Worm (Caenorhabditis elegans): ENCODE measurements around the gene C30H6.8.
A peak's percentile ranks its signal among the peaks of the same experiment; 100 is the strongest.

The C30H6.8 gene

ce11 chrIV:17342179-17342578 lies 40.0 kb upstream of the C30H6.8 start, which contains the start of gene C49C3.9:
C49C3.9 (minus strand) TSS chrIV:17342314.
- TF ChIP-seq ets-4 (GFP tag; optimal IDR thresholded peaks at IDR 0.05) (peak; percentile 20), nhr-80 (tag; optimal IDR thresholded peaks at IDR 0.05) (peak; percentile 80), unc-130 (GFP tag; optimal IDR thresholded peaks at IDR 0.05) (no peak)

- no peak for TF ChIP-seq B0261.1 (tag; optimal IDR thresholded peaks at IDR 0.05)
- TF ChIP-seq ceh-58 (GFP tag; IDR thresholded peaks at IDR 0.05) = no peak
- no peak for TF ChIP-seq C06A6.2 (GFP tag; conservative IDR thresholded peaks at IDR 0.05)
- TF ChIP-seq nhr-90 (tag; optimal IDR thresholded peaks at IDR 0.05) = no peak
- no peak for TF ChIP-seq hmg-1.2 (GFP tag; IDR thresholded peaks at IDR 0.05)
- TF ChIP-seq nfyb-1 (GFP tag; IDR thresholded peaks at IDR 0.05) = no peak
- no peak for TF ChIP-seq ccch-3 (GFP tag; optimal IDR thresholded peaks at IDR 0.05)
- TF ChIP-seq ceh-27 (GFP tag; optimal IDR thresholded peaks at IDR 0.05) = no peak
- no peak for TF ChIP-seq madf-6 (GFP tag; IDR thresholded peaks at IDR 0.05)
- no peak for TF ChIP-seq F33H1.4 (GFP tag; IDR thresholded peaks at IDR 0.05)
These were observed 39.5 kb upstream of the C30H6.8 start, which contains the start of gene C49C3.21 for ce11 chrIV:17342667-17343066. C49C3.21 (plus strand) TSS chrIV:17342967.

- TF ChIP-seq fkh-3 (tag; optimal IDR thresholded peaks at IDR 0.05) (no peak), F52B5.7 (tag; optimal IDR thresholded peaks at IDR 0.05) (no peak), hlh-26 (GFP tag; conservative IDR thresholded peaks at IDR 0.05) (no peak), T07F8.4 (tag; optimal IDR thresholded peaks at IDR 0.05) (no peak), zim-3 (tag; optimal IDR thresholded peaks at IDR 0.05) (no peak), gei-17 (GFP tag; optimal IDR thresholded peaks at IDR 0.05) (no peak), unc-62 (GFP tag; optimal IDR thresholded peaks at IDR 0.05) (no peak), sptf-2 (GFP tag; optimal IDR thresholded peaks at IDR 0.05) (no peak), lin-40 (tag; optimal IDR thresholded peaks at IDR 0.05) (no peak), F49E8.2 (tag; optimal IDR thresholded peaks at IDR 0.05; ENCODE audit: insufficient read depth) (no peak), ceh-27 (GFP tag; optimal IDR thresholded peaks at IDR 0.05) (no peak), dox-1 (GFP tag; IDR thresholded peaks at IDR 0.05) (no peak), rcor-1 (GFP tag; IDR thresholded peaks at IDR 0.05) (no peak), ztf-28 (GFP tag; IDR thresholded peaks at IDR 0.05) (no peak), madf-10 (tag; optimal IDR thresholded peaks at IDR 0.05) (no peak), nhr-80 (tag; optimal IDR thresholded peaks at IDR 0.05) (no peak), K12H6.12 (tag; optimal IDR thresholded peaks at IDR 0.05) (no peak), bed-1 (GFP tag; IDR thresholded peaks at IDR 0.05) (no peak), rpc-1 (optimal IDR thresholded peaks at IDR 0.05) (no peak), rpc-1 (tag; optimal IDR thresholded peaks at IDR 0.05) (no peak), F23B12.7 (tag; optimal IDR thresholded peaks at IDR 0.05; ENCODE audit: insufficient read depth) (no peak)
These were observed 38.6 kb upstream of the C30H6.8 start, which contains the start of gene C49C3.11 for ce11 chrIV:17343482-17343881. C49C3.11 (plus strand) TSS chrIV:17343782.

ce11 chrIV:17346599-17347218 lies 35.4 kb upstream of the C30H6.8 start, which contains the start of the genes clec-197 and clec-198:
clec-197 (minus strand) TSS chrIV:17346699.
clec-198 (plus strand) TSS chrIV:17347168.
- no peak for TF ChIP-seq snpc-3.4 (tag; optimal IDR thresholded peaks at IDR 0.05)
- TF ChIP-seq lir-1 (GFP tag; conservative IDR thresholded peaks at IDR 0.05) = no peak
- no peak for TF ChIP-seq C06A6.2 (GFP tag; conservative IDR thresholded peaks at IDR 0.05)
- no peak for TF ChIP-seq sdz-38 (tag; optimal IDR thresholded peaks at IDR 0.05)
- TF ChIP-seq F55B11.4 (tag; optimal IDR thresholded peaks at IDR 0.05; ENCODE audit: borderline replicate concordance, insufficient read depth) = no peak
- no peak for TF ChIP-seq zfh-2 (GFP tag; conservative IDR thresholded peaks at IDR 0.05)
- no peak for TF ChIP-seq unc-130 (GFP tag; optimal IDR thresholded peaks at IDR 0.05)
- TF ChIP-seq ztf-26 (tag; optimal IDR thresholded peaks at IDR 0.05) = no peak
- TF ChIP-seq mcd-1 (GFP tag; IDR thresholded peaks at IDR 0.05) = no peak
- TF ChIP-seq nfya-1 (tag; optimal IDR thresholded peaks at IDR 0.05; ENCODE audit: borderline replicate concordance, insufficient read depth) = no peak
- no peak for TF ChIP-seq K12H6.12 (tag; optimal IDR thresholded peaks at IDR 0.05)
- TF ChIP-seq ztf-22 (GFP tag; optimal IDR thresholded peaks at IDR 0.05) = no peak
- TF ChIP-seq gei-17 (GFP tag; optimal IDR thresholded peaks at IDR 0.05) = no peak
- no peak for TF ChIP-seq ekl-4 (GFP tag; IDR thresholded peaks at IDR 0.05)
- TF ChIP-seq ztf-3 (GFP tag; optimal IDR thresholded peaks at IDR 0.05) = no peak
- no peak for TF ChIP-seq B0035.1 (tag; optimal IDR thresholded peaks at IDR 0.05)
- TF ChIP-seq nhr-179 (tag; optimal IDR thresholded peaks at IDR 0.05) = no peak
